Worm (Caenorhabditis elegans): Measurements from ENCODE around the gene F27D9.12.
"Not testable (repeated sequence)": the region's sequence is repeated elsewhere in the genome, so short reads cannot be mapped to it uniquely, and the experiment has no call there.

The F27D9.12 gene

ce11 chrX:7678437-7679139 is 21.8 kb upstream of the F27D9.12 start:
- TF ChIP-seq ceh-36 (tag; optimal IDR thresholded peaks at IDR 0.05) (no peak), tra-4 (tag; optimal IDR thresholded peaks at IDR 0.05) (no peak), tbx-11 (GFP tag; IDR thresholded peaks at IDR 0.05) (no peak), sea-1 (GFP tag; conservative IDR thresholded peaks at IDR 0.05) (no peak), ama-1 (optimal IDR thresholded peaks at IDR 0.05) (no peak), pes-1 (GFP tag; IDR thresholded peaks at IDR 0.05) (no peak), aly-1 (tag; optimal IDR thresholded peaks at IDR 0.05) (no peak), ceh-13 (GFP tag; optimal IDR thresholded peaks at IDR 0.05) (no peak), hmbx-1 (tag; optimal IDR thresholded peaks at IDR 0.05) (no peak), tbx-37 (GFP tag; conservative IDR thresholded peaks at IDR 0.05) (no peak)

ce11 chrX:7674871-7675270 is 18.1 kb upstream of the F27D9.12 start:
- no peak for TF ChIP-seq scrt-1 (GFP tag; IDR thresholded peaks at IDR 0.05)

ce11 chrX:7672693-7673092 is 15.9 kb upstream of the F27D9.12 start, which contains the start of gene F27D9.2:
F27D9.2 (plus strand) TSS chrX:7672993.
- TF ChIP-seq aly-1 (tag; optimal IDR thresholded peaks at IDR 0.05) (no peak), hnd-1 (tag; optimal IDR thresholded peaks at IDR 0.05) (no peak), hmg-4 (GFP tag; optimal IDR thresholded peaks at IDR 0.05) (no peak), tbx-11 (GFP tag; IDR thresholded peaks at IDR 0.05) (no peak), sea-1 (GFP tag; conservative IDR thresholded peaks at IDR 0.05) (no peak), ama-1 (optimal IDR thresholded peaks at IDR 0.05) (no peak)

- TF ChIP-seq ceh-13 (GFP tag; optimal IDR thresholded peaks at IDR 0.05) = no peak
- TF ChIP-seq hmg-4 (GFP tag; optimal IDR thresholded peaks at IDR 0.05) = no peak
- no peak for TF ChIP-seq ets-7 (tag; optimal IDR thresholded peaks at IDR 0.05)
- no peak for TF ChIP-seq hnd-1 (tag; optimal IDR thresholded peaks at IDR 0.05)
- TF ChIP-seq ceh-36 (tag; optimal IDR thresholded peaks at IDR 0.05) = no peak
- TF ChIP-seq aly-1 (tag; optimal IDR thresholded peaks at IDR 0.05) = no peak
- no peak for TF ChIP-seq flt-1 (GFP tag; IDR thresholded peaks at IDR 0.05)
Measured at ce11 chrX:7670655-7671054, 13.9 kb upstream of the F27D9.12 start, which contains the start of gene F27D9.7. F27D9.7 (minus strand) TSS chrX:7670755.

- TF ChIP-seq hmg-4 (GFP tag; optimal IDR thresholded peaks at IDR 0.05) (no peak), tbx-11 (GFP tag; IDR thresholded peaks at IDR 0.05) (no peak), B0310.2 (tag; optimal IDR thresholded peaks at IDR 0.05) (no peak), scrt-1 (GFP tag; IDR thresholded peaks at IDR 0.05) (no peak), F13C5.2 (tag; optimal IDR thresholded peaks at IDR 0.05) (no peak), ets-7 (tag; optimal IDR thresholded peaks at IDR 0.05) (no peak), ceh-36 (tag; optimal IDR thresholded peaks at IDR 0.05) (no peak), hnd-1 (tag; optimal IDR thresholded peaks at IDR 0.05) (no peak), sea-1 (GFP tag; conservative IDR thresholded peaks at IDR 0.05) (no peak), hmbx-1 (tag; optimal IDR thresholded peaks at IDR 0.05) (no peak)
Measured at ce11 chrX:7667394-7668089, 10.8 kb upstream of the F27D9.12 start, which contains the start of gene F27D9.13. F27D9.13 (minus strand) TSS chrX:7667444.

ce11 chrX:7665401-7665800 is 8.6 kb upstream of the F27D9.12 start:
- TF ChIP-seq hmg-4 (GFP tag; optimal IDR thresholded peaks at IDR 0.05) (no peak), tbx-37 (GFP tag; conservative IDR thresholded peaks at IDR 0.05) (no peak), ceh-36 (tag; optimal IDR thresholded peaks at IDR 0.05) (no peak), tbx-11 (GFP tag; IDR thresholded peaks at IDR 0.05) (no peak), ama-1 (optimal IDR thresholded peaks at IDR 0.05) (no peak), sea-1 (GFP tag; conservative IDR thresholded peaks at IDR 0.05) (no peak)

- TF ChIP-seq hmg-4 (GFP tag; optimal IDR thresholded peaks at IDR 0.05); tra-4 (tag; optimal IDR thresholded peaks at IDR 0.05); ceh-13 (GFP tag; optimal IDR thresholded peaks at IDR 0.05): not testable (repeated sequence)
Measured at ce11 chrX:7664819-7665218, 8.0 kb upstream of the F27D9.12 start, which contains the start of gene dhs-29. dhs-29 (minus strand) TSS chrX:7664919.

- TF ChIP-seq ceh-36 (tag; optimal IDR thresholded peaks at IDR 0.05) (no peak), tbx-37 (GFP tag; conservative IDR thresholded peaks at IDR 0.05) (no peak), sea-1 (GFP tag; conservative IDR thresholded peaks at IDR 0.05) (no peak), ama-1 (optimal IDR thresholded peaks at IDR 0.05) (no peak), ceh-13 (GFP tag; optimal IDR thresholded peaks at IDR 0.05) (no peak), hmg-4 (GFP tag; optimal IDR thresholded peaks at IDR 0.05) (no peak), pes-1 (GFP tag; IDR thresholded peaks at IDR 0.05) (no peak), hmbx-1 (tag; optimal IDR thresholded peaks at IDR 0.05) (no peak), flt-1 (GFP tag; IDR thresholded peaks at IDR 0.05) (no peak), F13C5.2 (tag; optimal IDR thresholded peaks at IDR 0.05) (no peak), ets-7 (tag; optimal IDR thresholded peaks at IDR 0.05) (no peak), tra-4 (tag; optimal IDR thresholded peaks at IDR 0.05) (no peak), tbx-11 (GFP tag; IDR thresholded peaks at IDR 0.05) (no peak), scrt-1 (GFP tag; IDR thresholded peaks at IDR 0.05) (no peak), B0310.2 (tag; optimal IDR thresholded peaks at IDR 0.05) (no peak), aly-1 (tag; optimal IDR thresholded peaks at IDR 0.05) (no peak), hnd-1 (tag; optimal IDR thresholded peaks at IDR 0.05) (no peak)
Measured at ce11 chrX:7664419-7664818, 7.6 kb upstream of the F27D9.12 start.

Measured in whole organism, early embryonic.